Worm (Caenorhabditis elegans) whole organism, L3 larva: ENCODE results near the gene F25B5.3.

ENCODE experiments used
- ZK546.5 ChIP-seq: sonication (generic microtip); optimal IDR thresholded peaks from 2 replicates; lab custom pipeline; 2017; ENCODE audit warnings: missing biosample characterization, missing genetic modification characterization
- ama-1 ChIP-seq: fragments of 150-350 bp; optimal IDR thresholded peaks from 2 replicates; lab custom pipeline; 2018
- ceh-16 ChIP-seq: sonication (generic microtip); optimal IDR thresholded peaks from 2 replicates; lab custom pipeline; 2017; ENCODE audit warnings: missing biosample characterization, missing genetic modification characterization
- ceh-9 ChIP-seq: sonication (generic microtip); optimal IDR thresholded peaks from 2 replicates; lab custom pipeline; 2018; ENCODE audit warnings: missing biosample characterization, missing genetic modification characterization
- egl-5 ChIP-seq: fragments of 150-350 bp; optimal IDR thresholded peaks from 2 replicates; lab custom pipeline; 2017; ENCODE audit warnings: missing biosample characterization, missing genetic modification reagents, missing genetic modification characterization, inconsistent platforms
- elt-1 ChIP-seq: fragments of 150-350 bp; optimal IDR thresholded peaks from 2 replicates; lab custom pipeline; 2014; ENCODE audit warnings: missing biosample characterization, missing genetic modification characterization
- elt-2 ChIP-seq: sonication (generic microtip); optimal IDR thresholded peaks from 2 replicates; lab custom pipeline; 2016; ENCODE audit warnings: missing genetic modification reagents, mild to moderate bottlenecking, missing genetic modification characterization, missing compliant biosample characterization
- fkh-10 ChIP-seq: sonication (generic microtip); optimal IDR thresholded peaks from 2 replicates; lab custom pipeline; 2017; ENCODE audit warnings: missing biosample characterization, missing genetic modification reagents, missing genetic modification characterization
- fkh-2 ChIP-seq: fragments of 150-350 bp; optimal IDR thresholded peaks from 2 replicates; lab custom pipeline; 2014; ENCODE audit warnings: missing biosample characterization, missing genetic modification reagents, missing genetic modification characterization
- hmg-11 ChIP-seq: sonication (generic microtip); optimal IDR thresholded peaks from 2 replicates; lab custom pipeline; 2016; ENCODE audit warnings: missing genetic modification characterization, missing compliant biosample characterization
- lin-39 ChIP-seq: fragments of 150-350 bp; optimal IDR thresholded peaks from 2 replicates; lab custom pipeline; 2018; ENCODE audit warnings: missing biosample characterization, missing genetic modification reagents, missing genetic modification characterization
- lsy-12 ChIP-seq: sonication (generic microtip); optimal IDR thresholded peaks from 2 replicates; lab custom pipeline; 2016; ENCODE audit warnings: mild to moderate bottlenecking, missing genetic modification characterization, missing compliant biosample characterization
- mml-1 ChIP-seq: fragments of 150-350 bp; sonication (generic microtip); optimal IDR thresholded peaks from 3 replicates; lab custom pipeline; 2014; ENCODE audit warnings: missing biosample characterization, missing genetic modification characterization
- nfya-1 ChIP-seq: sonication (generic microtip); optimal IDR thresholded peaks from 2 replicates; lab custom pipeline; 2017; ENCODE audit warnings: missing genetic modification characterization, mild to moderate bottlenecking, missing compliant biosample characterization, antibody characterized with exemption, moderate library complexity; ENCODE audit not compliant: insufficient read depth
- nhr-12 ChIP-seq: fragments of 150-350 bp; optimal IDR thresholded peaks from 2 replicates; lab custom pipeline; 2014; ENCODE audit warnings: missing biosample characterization, missing genetic modification characterization
- nhr-23 ChIP-seq: fragments of 150-350 bp; optimal IDR thresholded peaks from 2 replicates; lab custom pipeline; 2014; ENCODE audit warnings: missing biosample characterization, missing genetic modification reagents, missing genetic modification characterization
- nhr-25 ChIP-seq: sonication (generic microtip); optimal IDR thresholded peaks from 2 replicates; lab custom pipeline; 2017; ENCODE audit warnings: missing biosample characterization, missing genetic modification characterization
- nhr-28 ChIP-seq: fragments of 150-350 bp; optimal IDR thresholded peaks from 2 replicates; lab custom pipeline; 2014; ENCODE audit warnings: missing biosample characterization, missing genetic modification characterization
- nhr-67 ChIP-seq: fragments of 150-350 bp; optimal IDR thresholded peaks from 2 replicates; lab custom pipeline; 2014; ENCODE audit warnings: missing biosample characterization, missing genetic modification characterization
- pha-4 ChIP-seq: fragments of 150-350 bp; optimal IDR thresholded peaks from 2 replicates; lab custom pipeline; 2014; ENCODE audit warnings: missing biosample characterization, missing genetic modification reagents, missing genetic modification characterization
- pqm-1 ChIP-seq: fragments of 150-350 bp; optimal IDR thresholded peaks from 2 replicates; lab custom pipeline; 2017; ENCODE audit warnings: missing biosample characterization, missing genetic modification characterization, inconsistent platforms
- sea-2 ChIP-seq: fragments of 150-350 bp; sonication (generic microtip); optimal IDR thresholded peaks from 4 replicates; lab custom pipeline; 2014; ENCODE audit warnings: missing biosample characterization, missing genetic modification reagents, missing genetic modification characterization
- snpc-4 ChIP-seq: fragments of 150-350 bp; optimal IDR thresholded peaks from 2 replicates; lab custom pipeline; 2014; ENCODE audit warnings: missing biosample characterization, missing genetic modification characterization
- tbx-2 ChIP-seq: sonication (generic microtip); optimal IDR thresholded peaks from 2 replicates; lab custom pipeline; 2016; ENCODE audit warnings: mild to moderate bottlenecking, missing genetic modification characterization, missing compliant biosample characterization
- unc-39 ChIP-seq: sonication (generic microtip); optimal IDR thresholded peaks from 4 replicates; lab custom pipeline; 2017; ENCODE audit warnings: missing biosample characterization, missing genetic modification characterization
- unc-62 ChIP-seq: fragments of 150-350 bp; sonication (generic microtip); optimal IDR thresholded peaks from 4 replicates; lab custom pipeline; 2014; ENCODE audit warnings: missing biosample characterization, missing genetic modification reagents, missing genetic modification characterization
- zag-1 ChIP-seq: fragments of 150-350 bp; optimal IDR thresholded peaks from 2 replicates; lab custom pipeline; 2014; ENCODE audit warnings: missing biosample characterization, missing genetic modification characterization
- ztf-11 ChIP-seq: fragments of 150-350 bp; optimal IDR thresholded peaks from 2 replicates; lab custom pipeline; 2014; ENCODE audit warnings: missing biosample characterization, missing genetic modification characterization

F25B5.3 gene

DNA sequence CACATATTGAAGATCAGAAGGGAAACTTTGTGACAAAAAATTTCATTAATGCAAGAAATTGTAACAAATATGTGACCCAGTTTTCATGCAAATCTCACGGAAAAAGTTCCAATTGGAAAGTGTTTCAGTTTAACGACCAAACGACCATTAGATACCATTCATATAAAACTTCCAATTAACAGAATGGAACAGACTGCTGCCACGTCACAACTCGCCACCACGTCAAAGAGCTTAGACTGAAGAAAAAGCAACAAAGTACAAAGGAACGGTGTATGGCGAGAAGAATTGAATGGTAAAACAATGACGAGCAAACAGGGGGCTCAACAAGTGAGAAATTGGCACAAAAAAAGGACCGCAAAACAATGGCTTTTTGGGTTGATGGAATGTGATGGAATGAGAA, 36.7 kb downstream of the F25B5.3 start, which contains the start of gene T04C9.3:
Gene T04C9.3, plus strand, starts transcription at position 301 of the 400 bp plus-strand sequence.
- no peak for TF ChIP-seq unc-39
- TF ChIP-seq mml-1: no peak
- no peak for TF ChIP-seq tbx-2 (tag; lab: Kevin White, UChicago)
- no peak for TF ChIP-seq unc-62 (GFP tag; lab: Kevin White, UChicago)
- no peak for TF ChIP-seq ztf-11 (tag; lab: Kevin White, UChicago)
- no peak for TF ChIP-seq fkh-2 (tag; lab: Kevin White, UChicago)
- no peak for TF ChIP-seq nfya-1 (tag; lab: Kevin White, UChicago)

DNA sequence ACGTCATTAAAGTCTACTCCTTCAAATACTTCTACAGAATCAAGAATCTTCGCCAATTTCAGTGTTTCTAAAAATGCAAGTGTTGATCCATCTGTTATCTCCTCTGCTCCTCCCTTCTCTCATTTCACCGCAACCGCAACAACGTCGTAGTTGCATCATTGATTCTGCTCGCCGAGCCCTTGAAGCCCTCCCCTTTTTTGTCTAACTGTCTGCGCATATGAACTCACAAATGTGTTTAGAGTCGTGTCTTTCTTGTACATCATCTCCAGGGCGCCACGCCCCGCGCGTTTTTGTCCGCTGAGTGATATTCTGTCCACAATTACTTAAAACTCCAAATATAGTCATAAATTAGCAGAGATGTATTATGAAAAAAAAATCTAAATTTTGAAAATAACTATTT, 39.3 kb downstream of the F25B5.3 start:
- peak; percentile 63 for TF ChIP-seq egl-5 (tag; lab: Kevin White, UChicago)
- peak; percentile 74 for TF ChIP-seq lin-39 (tag; lab: Kevin White, UChicago)
- TF ChIP-seq ZK546.5 (tag; lab: Kevin White, UChicago): no peak
- peak; percentile 63 for TF ChIP-seq nfya-1 (tag; lab: Kevin White, UChicago)

DNA sequence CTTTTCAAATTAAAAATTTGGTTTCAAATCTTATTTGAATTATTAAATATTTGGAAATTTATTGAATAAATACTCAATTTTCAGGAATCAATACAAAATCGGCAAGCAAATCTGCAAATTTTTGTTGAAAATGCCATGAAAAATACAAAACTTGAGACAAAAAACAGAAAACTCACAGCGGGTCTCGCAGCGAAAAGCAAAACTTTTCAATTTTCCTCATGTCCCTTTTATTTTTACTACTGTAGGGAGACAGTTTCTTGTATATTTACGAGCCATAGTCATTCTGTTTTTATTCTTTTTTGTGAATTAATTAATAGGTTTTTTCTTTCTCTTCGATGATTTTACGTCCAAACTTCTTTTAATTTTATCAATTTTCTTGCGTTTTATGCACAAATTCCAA, 39.8 kb downstream of the F25B5.3 start:
- TF ChIP-seq ZK546.5 (tag; lab: Kevin White, UChicago) (no peak), nhr-67 (no peak)
- TF ChIP-seq, all 47 proteins: peak for 0

DNA sequence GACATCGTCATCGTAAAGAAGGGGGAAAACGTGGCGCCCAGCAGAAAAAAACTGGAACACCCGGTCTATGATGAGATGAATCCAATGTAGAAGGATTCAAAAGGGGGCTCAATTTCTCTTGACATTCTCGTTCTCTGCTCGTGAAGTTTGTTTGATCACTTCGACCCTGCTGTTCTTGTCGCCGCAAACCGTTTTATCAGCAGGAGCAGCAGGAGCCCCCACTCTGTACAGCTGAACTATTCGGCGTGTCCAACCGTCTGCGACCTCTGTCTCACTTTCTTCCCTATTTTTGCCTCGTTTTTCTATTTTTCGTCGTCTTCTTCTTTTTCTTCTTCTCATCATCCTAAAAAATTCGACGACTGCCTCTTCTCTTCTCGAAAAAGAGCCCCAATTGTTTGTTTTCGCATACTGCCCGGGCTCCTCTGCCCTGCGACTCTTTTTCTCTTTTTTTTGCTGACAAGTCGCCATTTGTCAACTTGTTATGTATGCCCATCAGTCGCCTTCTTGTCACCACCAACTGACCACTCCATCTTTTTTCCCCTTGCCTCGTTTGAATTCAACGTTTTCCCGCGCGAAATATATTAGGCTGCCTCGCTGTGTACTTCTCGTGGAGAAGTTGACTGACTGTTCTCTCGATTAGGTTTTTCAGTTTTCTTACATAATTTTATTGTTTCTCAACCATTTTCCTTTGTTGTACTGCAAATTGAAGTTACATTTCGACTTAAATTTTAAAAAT, 40.5 kb downstream of the F25B5.3 start:
- peak; percentile 64 for TF ChIP-seq unc-62 (GFP tag; lab: Kevin White, UChicago)
- no peak for TF ChIP-seq ceh-16 (tag; lab: Kevin White, UChicago)
- no peak for TF ChIP-seq nhr-12 (tag; lab: Kevin White, UChicago)
- TF ChIP-seq elt-2 (tag; lab: Kevin White, UChicago): peak; percentile 31
- TF ChIP-seq nhr-23 (tag; lab: Kevin White, UChicago): peak; percentile 2
- peak; percentile 36 for TF ChIP-seq nfya-1 (tag; lab: Kevin White, UChicago)
- no peak for TF ChIP-seq nhr-67
- TF ChIP-seq pha-4 (tag; lab: Kevin White, UChicago): peak; percentile 15
- peak; percentile 23 for TF ChIP-seq pqm-1
- no peak for TF ChIP-seq nhr-28 (tag; lab: Kevin White, UChicago)
- TF ChIP-seq nhr-25: peak; percentile 17
- TF ChIP-seq lin-39 (tag; lab: Kevin White, UChicago): peak; percentile 99

DNA sequence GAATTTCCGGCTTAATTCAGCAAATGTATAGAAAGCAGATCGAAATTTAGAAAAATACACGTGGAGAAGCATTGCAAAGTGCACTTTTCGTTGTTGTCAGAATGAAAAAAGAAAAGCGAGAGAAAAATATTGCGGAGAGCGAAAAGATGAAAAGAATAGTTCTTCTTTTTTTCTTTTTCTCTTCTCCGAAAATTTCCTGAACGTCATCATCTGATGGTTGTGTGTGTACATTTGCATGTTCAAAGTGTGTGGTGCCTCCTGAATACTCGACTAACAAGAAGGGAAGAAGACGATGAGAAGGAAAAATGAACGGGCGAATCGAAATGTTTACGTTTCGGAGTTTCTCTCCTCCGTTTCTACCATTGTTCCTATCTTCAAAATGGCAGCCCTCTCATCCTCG, 41.4 kb downstream of the F25B5.3 start:
- TF ChIP-seq zag-1 (tag; lab: Kevin White, UChicago) (no peak), nhr-28 (tag; lab: Kevin White, UChicago) (no peak), nhr-12 (tag; lab: Kevin White, UChicago) (no peak), nfya-1 (tag; lab: Kevin White, UChicago) (peak; percentile 21), pha-4 (tag; lab: Kevin White, UChicago) (peak; percentile 38)

DNA sequence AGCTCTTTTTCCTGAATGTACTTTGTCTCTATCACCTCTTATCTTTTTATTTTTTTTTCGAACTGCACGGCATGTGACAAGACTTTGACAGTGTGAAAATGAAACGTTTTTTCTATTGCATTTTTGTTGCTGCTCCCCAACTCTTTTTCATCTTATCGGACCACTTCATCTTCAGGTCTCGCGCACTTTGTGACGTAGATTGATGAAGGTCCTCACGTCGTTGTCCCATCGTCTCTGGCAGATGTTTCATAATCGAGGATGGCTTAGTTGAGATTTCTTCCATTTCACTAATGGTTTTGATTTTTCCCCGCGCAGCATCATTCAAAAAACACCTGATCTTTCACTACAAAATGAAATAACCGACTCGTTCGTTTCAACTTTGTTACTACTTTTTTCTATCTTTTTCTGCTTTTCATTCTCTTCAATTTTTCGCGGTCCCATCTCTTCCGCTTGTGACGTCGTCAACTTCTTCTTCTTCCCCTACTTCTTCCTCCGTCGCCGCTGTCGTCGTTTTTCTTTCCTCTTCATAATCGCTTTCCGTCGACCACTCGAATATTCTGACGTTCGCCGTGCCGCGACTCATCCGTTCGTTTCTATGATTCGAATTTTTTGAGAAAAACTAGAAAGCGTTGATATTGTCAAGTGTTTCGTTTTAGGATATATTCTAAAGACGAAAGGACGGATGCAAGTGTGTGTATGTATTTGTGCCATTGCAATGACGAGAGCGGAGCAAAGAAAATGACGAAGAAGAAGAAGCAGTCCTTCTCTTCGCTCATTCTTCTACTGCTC, 42.7 kb downstream of the F25B5.3 start, which contains the start of gene T04C9.2:
Gene T04C9.2, plus strand, starts transcription at position 739 of the 789 bp plus-strand sequence.
- no peak for TF ChIP-seq ceh-9 (tag; lab: Kevin White, UChicago)
- TF ChIP-seq unc-62 (GFP tag; lab: Kevin White, UChicago): peak; percentile 65
- TF ChIP-seq nfya-1 (tag; lab: Kevin White, UChicago): peak; percentile 23
- no peak for TF ChIP-seq snpc-4 (tag; lab: Kevin White, UChicago)
- peak; percentile 29 for TF ChIP-seq pqm-1
- TF ChIP-seq ceh-16 (tag; lab: Kevin White, UChicago): no peak
- TF ChIP-seq elt-2 (tag; lab: Kevin White, UChicago): peak; percentile 23
- TF ChIP-seq ama-1 (lab: Kevin White, UChicago): no peak
- no peak for TF ChIP-seq sea-2
- TF ChIP-seq fkh-10: peak; percentile 31
- peak; percentile 85 for TF ChIP-seq lin-39 (tag; lab: Kevin White, UChicago)
- peak; percentile 80 for TF ChIP-seq elt-1
- no peak for TF ChIP-seq hmg-11
- no peak for TF ChIP-seq nhr-25
- no peak for TF ChIP-seq zag-1 (tag; lab: Kevin White, UChicago)
- TF ChIP-seq lsy-12 (tag; lab: Kevin White, UChicago): no peak
